Fruit fly (Drosophila melanogaster) whole organism, embryonic: ENCODE data around the gene Sec23.

Source experiments
- Abd-B ChIP-seq: fragments of 200-800 bp; sonication (Bioruptor generic); optimal IDR thresholded peaks from 2 replicates; lab custom pipeline; 2018; ENCODE audit warnings: missing biosample characterization, mild to moderate bottlenecking, missing genetic modification characterization, moderate library complexity
- CG10274 ChIP-seq: fragments of 200-800 bp; sonication (Bioruptor generic); optimal IDR thresholded peaks from 3 replicates; lab custom pipeline; 2017; ENCODE audit warnings: missing biosample characterization, mild to moderate bottlenecking, missing genetic modification characterization
- CG10321 ChIP-seq: fragments of 200-800 bp; sonication (Bioruptor generic); IDR thresholded peaks from 2 replicates; pipeline ENCODE4 v1.3.6; 2022; ENCODE audit warnings: missing biosample characterization, missing genetic modification characterization
- CG10366 ChIP-seq: fragments of 200-800 bp; sonication (Bioruptor generic); IDR thresholded peaks from 2 replicates; pipeline ENCODE4 v1.3.6; 2022; ENCODE audit warnings: missing biosample characterization, missing genetic modification characterization
- CG10431 ChIP-seq: fragments of 200-800 bp; sonication (Bioruptor generic); optimal IDR thresholded peaks from 3 replicates; lab custom pipeline; 2018; ENCODE audit warnings: missing biosample characterization, mild to moderate bottlenecking, missing genetic modification characterization
- CG12391 ChIP-seq: fragments of 200-800 bp; sonication (Bioruptor generic); optimal IDR thresholded peaks from 3 replicates; lab custom pipeline; 2018; ENCODE audit warnings: missing biosample characterization, mild to moderate bottlenecking, missing genetic modification characterization, moderate library complexity
- CG12659 ChIP-seq: fragments of 200-800 bp; sonication (Bioruptor generic); optimal IDR thresholded peaks from 3 replicates; lab custom pipeline; 2017; ENCODE audit warnings: mild to moderate bottlenecking, missing biosample characterization, missing genetic modification reagents, missing genetic modification characterization
- CG13624 ChIP-seq: fragments of 200-800 bp; sonication (Bioruptor generic); optimal IDR thresholded peaks from 2 replicates; lab custom pipeline; 2016; ENCODE audit warnings: missing biosample characterization, missing genetic modification characterization
- CG15073 ChIP-seq: fragments of 200-800 bp; sonication (Bioruptor generic); optimal IDR thresholded peaks from 2 replicates; lab custom pipeline; 2016; ENCODE audit warnings: missing biosample characterization, missing genetic modification characterization
- CG1529 ChIP-seq: fragments of 200-800 bp; sonication (Bioruptor generic); optimal IDR thresholded peaks from 3 replicates; lab custom pipeline; 2018; ENCODE audit warnings: missing biosample characterization, missing genetic modification characterization
- CG1792 ChIP-seq: fragments of 200-800 bp; sonication (Bioruptor generic); optimal IDR thresholded peaks from 2 replicates; lab custom pipeline; 2016; ENCODE audit warnings: missing biosample characterization, missing genetic modification characterization
- CG18476 ChIP-seq: fragments of 200-800 bp; sonication (Bioruptor generic); optimal IDR thresholded peaks from 2 replicates; lab custom pipeline; 2016; ENCODE audit warnings: missing biosample characterization, mild to moderate bottlenecking, missing genetic modification characterization
- CG30020 ChIP-seq: fragments of 200-800 bp; optimal IDR thresholded peaks from 2 replicates; lab custom pipeline; 2019; ENCODE audit warnings: missing biosample characterization, mild to moderate bottlenecking, missing genetic modification characterization, moderate library complexity
- CG30403 ChIP-seq: fragments of 200-800 bp; sonication (Bioruptor generic); optimal IDR thresholded peaks from 3 replicates; lab custom pipeline; 2016; ENCODE audit warnings: missing biosample characterization, missing genetic modification characterization
- CG3065 ChIP-seq: fragments of 200-800 bp; sonication (Bioruptor generic); optimal IDR thresholded peaks from 2 replicates; lab custom pipeline; 2016; ENCODE audit warnings: missing biosample characterization, missing genetic modification characterization
- CG3995 ChIP-seq: fragments of 200-800 bp; sonication (Bioruptor generic); optimal IDR thresholded peaks from 3 replicates; lab custom pipeline; 2016; ENCODE audit warnings: missing biosample characterization, missing genetic modification characterization
- CG4820 ChIP-seq: fragments of 200-800 bp; sonication (Bioruptor generic); optimal IDR thresholded peaks from 3 replicates; lab custom pipeline; 2016; ENCODE audit warnings: missing biosample characterization, missing genetic modification characterization
- CG5180 ChIP-seq: fragments of 200-800 bp; sonication (Bioruptor generic); optimal IDR thresholded peaks from 3 replicates; lab custom pipeline; 2017; ENCODE audit warnings: missing biosample characterization, missing genetic modification characterization, mild to moderate bottlenecking, moderate library complexity, missing genetic modification reagents
- CG7556 ChIP-seq: fragments of 200-800 bp; sonication (Bioruptor generic); optimal IDR thresholded peaks from 2 replicates; lab custom pipeline; 2017; ENCODE audit warnings: missing biosample characterization, mild to moderate bottlenecking, missing genetic modification characterization
- CG7839 ChIP-seq: fragments of 200-800 bp; sonication (Bioruptor generic); optimal IDR thresholded peaks from 3 replicates; lab custom pipeline; 2018; ENCODE audit warnings: missing biosample characterization, mild to moderate bottlenecking, missing genetic modification characterization, moderate library complexity
- CG8478 ChIP-seq: fragments of >200 bp; optimal IDR thresholded peaks from 2 replicates; lab custom pipeline; 2018
- Dek ChIP-seq: fragments of 200-800 bp; sonication (Bioruptor generic); optimal IDR thresholded peaks from 3 replicates; lab custom pipeline; 2019; ENCODE audit warnings: missing biosample characterization, mild to moderate bottlenecking, missing genetic modification characterization, moderate library complexity
- E2f1 ChIP-seq: fragments of 200-800 bp; sonication (Bioruptor generic); IDR thresholded peaks from 2 replicates; pipeline ENCODE4 v1.3.6; 2022; ENCODE audit warnings: missing biosample characterization, missing genetic modification characterization
- GATAe ChIP-seq: fragments of 200-800 bp; sonication (Bioruptor generic); conservative IDR thresholded peaks from 2 replicates; pipeline ENCODE4 v1.3.6; 2022; ENCODE audit warnings: missing biosample characterization, missing genetic modification characterization
- HLHmδ ChIP-seq: fragments of 200-800 bp; sonication (Bioruptor generic); optimal IDR thresholded peaks from 2 replicates; lab custom pipeline; 2018; ENCODE audit warnings: missing biosample characterization, mild to moderate bottlenecking, missing genetic modification characterization, moderate library complexity
- Hey ChIP-seq: fragments of 200-800 bp; sonication (Bioruptor generic); optimal IDR thresholded peaks from 3 replicates; lab custom pipeline; 2018; ENCODE audit warnings: missing biosample characterization, mild to moderate bottlenecking, missing genetic modification characterization
- MBD-R2 ChIP-seq: fragments of 200-800 bp; sonication (Bioruptor generic); IDR thresholded peaks from 2 replicates; pipeline ENCODE4 v1.3.6; 2022; ENCODE audit warnings: missing biosample characterization, missing genetic modification characterization
- Nf-YB ChIP-seq: fragments of 200-800 bp; sonication (Bioruptor generic); optimal IDR thresholded peaks from 3 replicates; lab custom pipeline; 2019; ENCODE audit warnings: missing biosample characterization, mild to moderate bottlenecking, missing genetic modification characterization, moderate library complexity
- Optix ChIP-seq: fragments of 200-800 bp; sonication (Bioruptor generic); IDR thresholded peaks from 3 replicates; pipeline ENCODE4 v1.3.6; 2022; ENCODE audit warnings: missing biosample characterization, missing genetic modification characterization
- Side ChIP-seq: fragments of 200-800 bp; sonication (Bioruptor generic); optimal IDR thresholded peaks from 2 replicates; lab custom pipeline; 2016; ENCODE audit warnings: missing biosample characterization, missing genetic modification characterization
- ab ChIP-seq: fragments of 200-800 bp; sonication (Bioruptor generic); optimal IDR thresholded peaks from 2 replicates; lab custom pipeline; 2016; ENCODE audit warnings: missing biosample characterization, missing genetic modification characterization
- al ChIP-seq: fragments of 200-800 bp; sonication (Bioruptor generic); IDR thresholded peaks from 2 replicates; pipeline ENCODE4 v1.3.6; 2022; ENCODE audit warnings: missing biosample characterization, missing genetic modification characterization
- bbx ChIP-seq: fragments of 200-800 bp; sonication (Bioruptor generic); IDR thresholded peaks from 2 replicates; pipeline ENCODE4 v1.3.6; 2022; ENCODE audit warnings: missing biosample characterization, missing genetic modification characterization; ENCODE audit not compliant: partially characterized antibody
- cas ChIP-seq: fragments of 200-800 bp; sonication (Bioruptor generic); IDR thresholded peaks from 2 replicates; pipeline ENCODE4 v1.3.6; 2022; ENCODE audit warnings: missing biosample characterization, missing genetic modification characterization
- disco-r ChIP-seq: fragments of 200-800 bp; sonication (Bioruptor generic); optimal IDR thresholded peaks from 2 replicates; lab custom pipeline; 2016; ENCODE audit warnings: missing biosample characterization, missing genetic modification characterization
- ems ChIP-seq: fragments of 200-800 bp; sonication (Bioruptor generic); optimal IDR thresholded peaks from 3 replicates; lab custom pipeline; 2016; ENCODE audit warnings: missing biosample characterization, missing genetic modification characterization
- esg ChIP-seq: fragments of 200-800 bp; sonication (Bioruptor generic); conservative IDR thresholded peaks from 2 replicates; pipeline ENCODE4 v1.3.6; 2022; ENCODE audit warnings: missing biosample characterization, missing genetic modification characterization
- eve ChIP-seq, 2 experiments: fragments of >200 bp; optimal IDR thresholded peaks; 2 replicates each; lab custom pipeline; 2017; ENCODE audit warnings: missing biosample characterization in 2 of 2, missing genetic modification characterization in 2 of 2
- fd3F ChIP-seq: fragments of 200-800 bp; sonication (Bioruptor generic); optimal IDR thresholded peaks from 2 replicates; lab custom pipeline; 2018; ENCODE audit warnings: missing biosample characterization, mild to moderate bottlenecking, missing genetic modification characterization, moderate library complexity
- fru ChIP-seq: fragments of >200 bp; optimal IDR thresholded peaks from 2 replicates; lab custom pipeline; 2017
- klu ChIP-seq: fragments of 200-800 bp; sonication (Bioruptor generic); IDR thresholded peaks from 2 replicates; pipeline ENCODE4 v1.3.6; 2022; ENCODE audit warnings: missing biosample characterization, missing genetic modification characterization
- onecut ChIP-seq: fragments of 200-800 bp; sonication (Bioruptor generic); IDR thresholded peaks from 2 replicates; pipeline ENCODE4 v1.3.6; 2022; ENCODE audit warnings: missing biosample characterization, missing genetic modification characterization
- otp ChIP-seq: fragments of 200-800 bp; sonication (Bioruptor generic); IDR thresholded peaks from 3 replicates; pipeline ENCODE4, ENCODE4 v1.3.6; 2022; ENCODE audit warnings: missing biosample characterization, missing genetic modification characterization
- ranshi ChIP-seq: fragments of 200-800 bp; sonication (Bioruptor generic); IDR thresholded peaks from 2 replicates; pipeline ENCODE4 v1.3.6; 2022; ENCODE audit warnings: missing biosample characterization, missing genetic modification characterization
- scrt ChIP-seq: fragments of 200-800 bp; sonication (Bioruptor generic); optimal IDR thresholded peaks from 2 replicates; lab custom pipeline; 2018; ENCODE audit warnings: missing biosample characterization, mild to moderate bottlenecking, missing genetic modification characterization, moderate library complexity
- sim ChIP-seq: fragments of 200-800 bp; sonication (Bioruptor generic); IDR thresholded peaks from 2 replicates; pipeline ENCODE4 v1.3.6; 2022; ENCODE audit warnings: missing biosample characterization, missing genetic modification characterization
- so ChIP-seq: fragments of 200-800 bp; sonication (Bioruptor generic); IDR thresholded peaks from 3 replicates; pipeline ENCODE4 v1.3.6; 2022; ENCODE audit warnings: missing biosample characterization, missing genetic modification characterization
- tll ChIP-seq, 2 experiments: fragments of 200-800 bp in 1 of 2; fragments of >200 bp in 1 of 2; sonication (Bioruptor generic) in 1 of 2; optimal IDR thresholded peaks; 2 replicates each; lab custom pipeline; 2017 to 2019; ENCODE audit warnings: missing biosample characterization in 2 of 2, missing genetic modification characterization in 2 of 2, mild to moderate bottlenecking in 1 of 2, moderate library complexity in 1 of 2
- yki ChIP-seq: fragments of >200 bp; optimal IDR thresholded peaks from 3 replicates; lab custom pipeline; 2018
- zen ChIP-seq: fragments of 200-800 bp; sonication (Bioruptor generic); optimal IDR thresholded peaks from 3 replicates; lab custom pipeline; 2018; ENCODE audit warnings: missing biosample characterization, mild to moderate bottlenecking, missing genetic modification characterization, moderate library complexity
- zf30C ChIP-seq: fragments of 200-800 bp; sonication (Bioruptor generic); optimal IDR thresholded peaks from 3 replicates; lab custom pipeline; 2018; ENCODE audit warnings: missing biosample characterization, mild to moderate bottlenecking, missing genetic modification characterization
- zfh2 ChIP-seq: fragments of 200-800 bp; sonication (Bioruptor generic); optimal IDR thresholded peaks from 2 replicates; lab custom pipeline; 2016; ENCODE audit warnings: missing biosample characterization, missing genetic modification characterization

The Sec23 gene

dm6 chr3R:5622985-5623630 lies 25.8 kb upstream of the Sec23 start (continued):
- TF ChIP-seq Dek (peak; percentile 65), CG8478 (lab: Kevin White, UChicago) (no peak), ranshi (GFP tag; lab: Robert Waterston, UW) (no peak), ab (GFP tag; lab: Kevin White, UChicago) (no peak), sim (GFP tag; lab: Robert Waterston, UW) (no peak), zf30C (GFP tag; lab: Kevin White, UChicago) (peak; percentile 44), zen (peak; percentile 92), scrt (peak; percentile 90), CG10431 (GFP tag; lab: Kevin White, UChicago) (peak; percentile 96), CG13624 (peak; percentile 28), Nf-YB (peak; percentile 63), disco-r (peak; percentile 48), CG1792 (GFP tag; lab: Kevin White, UChicago) (peak; percentile 72), CG3065 (GFP tag; lab: Kevin White, UChicago) (peak; percentile 26), otp (GFP tag; lab: Robert Waterston, UW) (no peak), CG4820 (GFP tag; lab: Kevin White, UChicago) (peak; percentile 37), CG7839 (tag; lab: Kevin White, UChicago) (peak; percentile 57), CG12659 (peak; percentile 70), zfh2 (no peak), GATAe (GFP tag; lab: Robert Waterston, UW) (no peak), CG1529 (GFP tag; lab: Kevin White, UChicago) (peak; percentile 79), Abd-B (GFP tag; lab: Kevin White, UChicago) (no peak), CG10321 (GFP tag; lab: Robert Waterston, UW) (no peak), bbx (no peak), cas (no peak), E2f1 (GFP tag; lab: Robert Waterston, UW) (no peak), CG7556 (peak; percentile 68), onecut (GFP tag; lab: Robert Waterston, UW) (peak; percentile 97), tll (GFP tag; optimal IDR thresholded peaks at IDR 0.05; lab: Kevin White, UChicago) (peak in 1 of 2 experiments; percentile 49), CG10366 (GFP tag; lab: Robert Waterston, UW) (no peak), CG10274 (GFP tag; lab: Kevin White, UChicago) (peak; percentile 11), Optix (GFP tag; lab: Robert Waterston, UW) (no peak), CG12391 (tag; lab: Kevin White, UChicago) (peak; percentile 64), esg (GFP tag; lab: Robert Waterston, UW) (no peak), fd3F (peak; percentile 71), ems (GFP tag; lab: Kevin White, UChicago) (peak; percentile 33), klu (GFP tag; lab: Robert Waterston, UW) (no peak), CG30020 (peak; percentile 69), yki (lab: Kevin White, UChicago) (no peak), al (GFP tag; lab: Robert Waterston, UW) (no peak), Hey (tag; lab: Kevin White, UChicago) (peak; percentile 81), CG15073 (GFP tag; lab: Kevin White, UChicago) (no peak), CG30403 (peak; percentile 42), CG5180 (GFP tag; lab: Kevin White, UChicago) (peak; percentile 60), MBD-R2 (no peak), CG3995 (GFP tag; lab: Kevin White, UChicago) (peak; percentile 8), fru (lab: Kevin White, UChicago) (no peak), CG18476 (GFP tag; lab: Kevin White, UChicago) (peak; percentile 64), Side (peak; percentile 77), HLHmδ (GFP tag; lab: Kevin White, UChicago) (peak; percentile 85), eve (GFP tag; optimal IDR thresholded peaks at IDR 0.05; lab: Kevin White, UChicago) (no peak), so (GFP tag; lab: Robert Waterston, UW) (no peak)
